Fruit fly (Drosophila melanogaster) whole organism, wandering third instar larva: ENCODE measurements around the gene CstF50.

Source experiments
- Abd-B ChIP-seq: fragments of >200 bp; optimal IDR thresholded peaks from 2 replicates; lab custom pipeline; 2017; ENCODE audit warnings: missing biosample characterization, missing genetic modification characterization
- CG32264 ChIP-seq: fragments of 200-800 bp; sonication (Bioruptor generic); optimal IDR thresholded peaks from 2 replicates; lab custom pipeline; 2016; ENCODE audit warnings: missing biosample characterization, missing genetic modification characterization
- CG9705 ChIP-seq: fragments of 200-800 bp; sonication (Bioruptor generic); optimal IDR thresholded peaks from 2 replicates; lab custom pipeline; 2018; ENCODE audit warnings: missing biosample characterization, mild to moderate bottlenecking, missing genetic modification characterization
- CrebA ChIP-seq: fragments of 200-800 bp; sonication (Bioruptor generic); optimal IDR thresholded peaks from 2 replicates; lab custom pipeline; 2016; ENCODE audit warnings: missing biosample characterization, mild to moderate bottlenecking, missing genetic modification characterization, borderline replicate concordance
- Dfd ChIP-seq: fragments of >200 bp; optimal IDR thresholded peaks from 2 replicates; lab custom pipeline; 2017; ENCODE audit warnings: missing biosample characterization, missing genetic modification characterization
- Dif ChIP-seq: fragments of 200-275, 200-300 bp; sonication (Bioruptor generic); optimal IDR thresholded peaks from 2 replicates; lab custom pipeline; 2018; ENCODE audit warnings: missing biosample characterization, missing genetic modification characterization; ENCODE audit not compliant: partially characterized antibody
- GATAd ChIP-seq: sonication (Bioruptor generic); optimal IDR thresholded peaks from 2 replicates; lab custom pipeline; 2016; ENCODE audit warnings: missing biosample characterization, missing genetic modification characterization
- HLH106 ChIP-seq: fragments of 200-800 bp; optimal IDR thresholded peaks from 3 replicates; lab custom pipeline; 2019; ENCODE audit warnings: missing biosample characterization, mild to moderate bottlenecking, missing genetic modification characterization, moderate library complexity
- Hnf4 ChIP-seq: fragments of 200-800 bp; sonication (Bioruptor generic); optimal IDR thresholded peaks from 2 replicates; lab custom pipeline; 2016; ENCODE audit warnings: missing biosample characterization, mild to moderate bottlenecking, missing genetic modification characterization
- Hr78 ChIP-seq: fragments of >200 bp; optimal IDR thresholded peaks from 2 replicates; lab custom pipeline; 2017; ENCODE audit warnings: missing biosample characterization, missing genetic modification characterization
- Hr83 ChIP-seq: fragments of 200-300 bp; sonication (Bioruptor generic); optimal IDR thresholded peaks from 2 replicates; lab custom pipeline; 2016; ENCODE audit warnings: missing biosample characterization, mild to moderate bottlenecking, missing genetic modification characterization, moderate library complexity; ENCODE audit not compliant: poor library complexity, severe bottlenecking
- Jra ChIP-seq: sonication (Bioruptor generic); optimal IDR thresholded peaks from 2 replicates; lab custom pipeline; 2016; ENCODE audit warnings: missing biosample characterization, missing genetic modification characterization
- Mio ChIP-seq: sonication (Bioruptor generic); optimal IDR thresholded peaks from 2 replicates; lab custom pipeline; 2016; ENCODE audit warnings: missing biosample characterization, missing genetic modification characterization
- Myc ChIP-seq: fragments of >200 bp; optimal IDR thresholded peaks from 2 replicates; lab custom pipeline; 2017
- N ChIP-seq: fragments of >200 bp; optimal IDR thresholded peaks from 2 replicates; lab custom pipeline; 2018; ENCODE audit warnings: missing biosample characterization, missing external identifiers, missing genetic modification characterization
- OdsH ChIP-seq: fragments of 200-800 bp; sonication (Bioruptor generic); optimal IDR thresholded peaks from 2 replicates; lab custom pipeline; 2016; ENCODE audit warnings: missing biosample characterization, mild to moderate bottlenecking, missing genetic modification characterization
- Rel ChIP-seq, 2 experiments: fragments of 200-800 bp; sonication (Bioruptor generic) in 1 of 2; optimal IDR thresholded peaks; 2 replicates in 1 of 2; 3 replicates in 1 of 2; lab custom pipeline; 2016 to 2019; ENCODE audit warnings: mild to moderate bottlenecking in 2 of 2, missing biosample characterization in 2 of 2, missing genetic modification characterization in 2 of 2, moderate library complexity in 1 of 2
- Sp1 ChIP-seq: fragments of 200-800 bp; sonication (Bioruptor generic); optimal IDR thresholded peaks from 3 replicates; lab custom pipeline; 2019; ENCODE audit warnings: missing biosample characterization, mild to moderate bottlenecking, missing genetic modification characterization, moderate library complexity
- Vsx2 ChIP-seq: fragments of 200-300, 225-300 bp; sonication (Bioruptor generic); optimal IDR thresholded peaks from 2 replicates; lab custom pipeline; 2018; ENCODE audit warnings: missing biosample characterization, missing genetic modification characterization; ENCODE audit not compliant: partially characterized antibody
- br ChIP-seq: fragments of 200-800 bp; sonication (Bioruptor generic); optimal IDR thresholded peaks from 2 replicates; lab custom pipeline; 2016; ENCODE audit warnings: missing biosample characterization, missing genetic modification characterization
- brk ChIP-seq: fragments of 200-800 bp; sonication (Bioruptor generic); optimal IDR thresholded peaks from 2 replicates; lab custom pipeline; 2016; ENCODE audit warnings: missing biosample characterization, mild to moderate bottlenecking, missing genetic modification characterization
- dl ChIP-seq, 2 experiments: fragments of 175-275, 200-275 bp in 1 of 2; fragments of 200-275 bp in 1 of 2; sonication (Bioruptor generic); optimal IDR thresholded peaks; lab custom pipeline; 2018; ENCODE audit warnings: mild to moderate bottlenecking in 2 of 2, missing biosample characterization in 2 of 2, missing genetic modification characterization in 2 of 2, moderate library complexity in 2 of 2; ENCODE audit not compliant: partially characterized antibody in 2 of 2, insufficient read depth in 1 of 2
- dmrt93B ChIP-seq: fragments of 200-800 bp; sonication (Bioruptor generic); optimal IDR thresholded peaks from 2 replicates; lab custom pipeline; 2018; ENCODE audit warnings: missing biosample characterization, mild to moderate bottlenecking, missing genetic modification characterization
- dsf ChIP-seq: sonication (Bioruptor generic); optimal IDR thresholded peaks from 2 replicates; lab custom pipeline; 2016; ENCODE audit warnings: missing biosample characterization, missing genetic modification characterization, borderline replicate concordance
- ey ChIP-seq: fragments of 200-800 bp; sonication (Bioruptor generic); optimal IDR thresholded peaks from 2 replicates; lab custom pipeline; 2016; ENCODE audit warnings: missing biosample characterization, missing genetic modification characterization
- foxo ChIP-seq, 2 experiments: fragments of 200-800 bp; sonication (Bioruptor generic); optimal IDR thresholded peaks; 2 replicates in 1 of 2; 3 replicates in 1 of 2; lab custom pipeline; 2016 to 2017; ENCODE audit warnings: missing biosample characterization in 2 of 2, missing genetic modification characterization in 2 of 2
- fru ChIP-seq: fragments of 200-800 bp; sonication (Bioruptor generic); optimal IDR thresholded peaks from 3 replicates; lab custom pipeline; 2016; ENCODE audit warnings: missing biosample characterization, mild to moderate bottlenecking, missing genetic modification characterization
- h ChIP-seq: fragments of 200-800 bp; sonication (Bioruptor generic); optimal IDR thresholded peaks from 3 replicates; lab custom pipeline; 2016; ENCODE audit warnings: missing biosample characterization, mild to moderate bottlenecking, missing genetic modification characterization
- jim ChIP-seq: fragments of 175-275, 200-325 bp; sonication (Bioruptor generic); optimal IDR thresholded peaks from 2 replicates; lab custom pipeline; 2016; ENCODE audit warnings: missing biosample characterization, mild to moderate bottlenecking, missing genetic modification characterization
- lola ChIP-seq: fragments of >200 bp; optimal IDR thresholded peaks from 2 replicates; lab custom pipeline; 2017; ENCODE audit warnings: missing biosample characterization, missing genetic modification characterization
- pan ChIP-seq: fragments of >200 bp; optimal IDR thresholded peaks from 2 replicates; lab custom pipeline; 2017
- psq ChIP-seq: fragments of 200-800 bp; sonication (Bioruptor generic); optimal IDR thresholded peaks from 3 replicates; lab custom pipeline; 2017; ENCODE audit warnings: missing biosample characterization, mild to moderate bottlenecking, missing genetic modification characterization, moderate library complexity
- rgr ChIP-seq: fragments of 200-800 bp; sonication (Bioruptor generic); optimal IDR thresholded peaks from 3 replicates; lab custom pipeline; 2016; ENCODE audit warnings: missing biosample characterization, mild to moderate bottlenecking, missing genetic modification characterization
- sage ChIP-seq: fragments of 200-800 bp; sonication (Bioruptor generic); optimal IDR thresholded peaks from 2 replicates; lab custom pipeline; 2016; ENCODE audit warnings: missing biosample characterization, mild to moderate bottlenecking, missing genetic modification characterization
- sv ChIP-seq: fragments of 200-800 bp; sonication (Bioruptor generic); optimal IDR thresholded peaks from 3 replicates; lab custom pipeline; 2016; ENCODE audit warnings: missing biosample characterization, missing genetic modification characterization
- tai ChIP-seq: sonication (Bioruptor generic); optimal IDR thresholded peaks from 2 replicates; lab custom pipeline; 2016; ENCODE audit warnings: missing biosample characterization, missing genetic modification characterization
- usp ChIP-seq: fragments of >200 bp; optimal IDR thresholded peaks from 2 replicates; lab custom pipeline; 2017; ENCODE audit warnings: missing biosample characterization, missing genetic modification characterization
- woc ChIP-seq: sonication (Bioruptor generic); optimal IDR thresholded peaks from 2 replicates; lab custom pipeline; 2016; ENCODE audit warnings: missing biosample characterization, mild to moderate bottlenecking, missing genetic modification characterization

CstF50 gene

DNA sequence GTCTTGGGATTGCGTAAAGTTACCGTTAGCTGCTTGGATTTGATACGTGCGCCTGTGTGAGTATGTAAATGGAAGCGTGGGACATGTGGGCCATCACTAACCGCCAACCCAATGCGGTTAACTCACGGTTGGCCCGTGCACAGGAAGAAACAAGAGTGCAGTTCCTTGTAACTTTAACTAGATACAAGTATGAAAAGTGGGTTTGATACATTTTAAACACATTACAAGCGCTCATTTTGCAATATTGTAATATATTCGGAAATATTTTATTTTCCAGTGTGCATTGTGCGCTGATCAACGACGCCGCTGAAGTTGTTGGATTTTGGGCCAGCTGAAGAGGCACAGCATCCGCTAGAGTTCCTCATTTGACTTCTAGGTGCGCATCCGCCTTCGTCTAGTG lies 49.0 kb downstream of the CstF50 start:
- TF ChIP-seq dl (GFP tag; optimal IDR thresholded peaks at IDR 0.05; lab: Kevin White, UChicago; ENCODE audit: insufficient read depth in 1 of 2, partially characterized antibody in 2 of 2) (no peak), fru (GFP tag; lab: Kevin White, UChicago) (peak; percentile 21), Mio (no peak), foxo (GFP tag; optimal IDR thresholded peaks at IDR 0.05; lab: Kevin White, UChicago) (peak in 1 of 2 experiments; percentile 21), h (peak; percentile 29), pan (lab: Kevin White, UChicago) (no peak), sage (GFP tag; lab: Kevin White, UChicago) (no peak), dmrt93B (GFP tag; lab: Kevin White, UChicago) (no peak), ey (GFP tag; lab: Kevin White, UChicago) (peak; percentile 10)

DNA sequence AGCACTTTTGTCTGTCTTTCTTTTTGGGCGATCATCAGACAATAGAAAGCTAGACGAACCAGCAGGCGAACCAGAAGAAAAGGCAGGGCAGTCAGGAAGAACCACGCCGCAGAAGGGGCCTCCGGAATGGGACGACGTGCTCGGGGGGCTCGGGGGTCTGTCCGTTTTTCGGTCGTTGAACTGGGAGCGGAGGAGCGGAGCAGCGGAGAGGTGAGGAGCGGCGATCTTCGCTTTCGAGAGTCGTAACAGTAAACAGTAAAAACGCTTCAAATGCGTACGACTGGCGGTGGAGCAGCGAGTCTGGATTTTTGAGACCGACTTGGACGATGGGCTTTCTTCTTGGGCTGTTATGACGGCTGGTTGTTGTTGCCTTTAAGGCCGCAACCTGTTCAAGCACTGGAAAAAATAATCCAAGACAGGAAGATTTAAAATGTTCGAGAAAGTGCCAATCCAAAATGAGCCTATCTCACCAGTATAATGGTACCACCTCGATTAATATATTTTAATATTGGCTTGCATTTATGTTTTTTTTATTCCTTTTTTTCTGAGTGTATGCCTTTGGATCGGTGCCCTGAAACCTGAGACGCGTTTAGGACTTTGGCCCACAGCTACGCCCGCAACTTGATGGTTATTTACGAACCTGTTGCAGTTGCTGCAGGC lies 49.9 kb downstream of the CstF50 start:
- TF ChIP-seq sv (GFP tag; lab: Kevin White, UChicago): peak; percentile 81
- TF ChIP-seq N (GFP tag; lab: Kevin White, UChicago): no peak
- TF ChIP-seq ey (GFP tag; lab: Kevin White, UChicago): peak; percentile 87
- no peak for TF ChIP-seq usp
- TF ChIP-seq tai (GFP tag; lab: Kevin White, UChicago): peak; percentile 57
- TF ChIP-seq CrebA (GFP tag; lab: Kevin White, UChicago): no peak
- TF ChIP-seq rgr (GFP tag; lab: Kevin White, UChicago): peak; percentile 83
- peak; percentile 84 for TF ChIP-seq Hnf4 (GFP tag; lab: Kevin White, UChicago)
- no peak for TF ChIP-seq Hr83 (GFP tag; lab: Kevin White, UChicago)
- peak; percentile 65 for TF ChIP-seq Jra (GFP tag; lab: Kevin White, UChicago)
- TF ChIP-seq Myc (lab: Kevin White, UChicago): no peak
- TF ChIP-seq woc (GFP tag; lab: Kevin White, UChicago): peak; percentile 63
- peak; percentile 84 for TF ChIP-seq OdsH (GFP tag; lab: Kevin White, UChicago)
- no peak for TF ChIP-seq lola (GFP tag; lab: Kevin White, UChicago)
- no peak for TF ChIP-seq Dfd
- peak; percentile 59 for TF ChIP-seq brk (GFP tag; lab: Kevin White, UChicago)
- TF ChIP-seq dmrt93B (GFP tag; lab: Kevin White, UChicago): peak; percentile 70
- TF ChIP-seq dl (GFP tag; optimal IDR thresholded peaks at IDR 0.05; lab: Kevin White, UChicago; ENCODE audit: insufficient read depth in 1 of 2, partially characterized antibody in 2 of 2): no peak
- TF ChIP-seq CG9705 (GFP tag; lab: Kevin White, UChicago): peak; percentile 79
- peak; percentile 92 for TF ChIP-seq fru (GFP tag; lab: Kevin White, UChicago)
- no peak for TF ChIP-seq Hr78 (GFP tag; lab: Kevin White, UChicago)
- TF ChIP-seq h: peak; percentile 90
- peak; percentile 79 for TF ChIP-seq psq
- TF ChIP-seq Rel (GFP tag; optimal IDR thresholded peaks at IDR 0.05; lab: Kevin White, UChicago): no peak
- peak; percentile 61 for TF ChIP-seq Rel (tag; optimal IDR thresholded peaks at IDR 0.05; lab: Kevin White, UChicago)
- TF ChIP-seq Dif (GFP tag; lab: Kevin White, UChicago): no peak
- TF ChIP-seq Mio: no peak
- TF ChIP-seq sage (GFP tag; lab: Kevin White, UChicago): peak; percentile 84
- peak; percentile 83 for TF ChIP-seq br (GFP tag; lab: Kevin White, UChicago)
- no peak for TF ChIP-seq GATAd (GFP tag; lab: Kevin White, UChicago)
- peak in 1 of 2 experiments; percentile 91 for TF ChIP-seq foxo (GFP tag; optimal IDR thresholded peaks at IDR 0.05; lab: Kevin White, UChicago)
- peak; percentile 89 for TF ChIP-seq Sp1 (GFP tag; lab: Kevin White, UChicago)
- TF ChIP-seq Abd-B (GFP tag; lab: Kevin White, UChicago): no peak
- no peak for TF ChIP-seq pan (lab: Kevin White, UChicago)
- no peak for TF ChIP-seq CG32264 (GFP tag; lab: Kevin White, UChicago)
- TF ChIP-seq HLH106: peak; percentile 85
- no peak for TF ChIP-seq jim (GFP tag; lab: Kevin White, UChicago)
- TF ChIP-seq dsf (GFP tag; lab: Kevin White, UChicago): no peak
- no peak for TF ChIP-seq Vsx2
